Fruit fly (Drosophila melanogaster) whole organism, embryonic: ENCODE measurements around the gene T48.

Experiments used
- Adf1 ChIP-seq: fragments of 200-800 bp; sonication (Bioruptor generic); IDR thresholded peaks from 2 replicates; pipeline ENCODE4 v1.3.6; 2022; ENCODE audit warnings: missing biosample characterization, missing genetic modification characterization
- Aef1 ChIP-seq: fragments of 200-800 bp; sonication (Bioruptor generic); IDR thresholded peaks from 3 replicates; pipeline ENCODE4 v1.3.6; 2022; ENCODE audit warnings: missing biosample characterization, missing genetic modification characterization
- Antp ChIP-seq: fragments of 200-800 bp; sonication (Bioruptor generic); optimal IDR thresholded peaks from 3 replicates; lab custom pipeline; 2016; ENCODE audit warnings: missing biosample characterization, missing genetic modification characterization
- Atf-2 ChIP-seq: fragments of 200-800 bp; sonication (Bioruptor generic); optimal IDR thresholded peaks from 2 replicates; lab custom pipeline; 2016; ENCODE audit warnings: missing biosample characterization, missing genetic modification characterization
- Awh ChIP-seq: fragments of 200-800 bp; sonication (Bioruptor generic); IDR thresholded peaks from 2 replicates; pipeline ENCODE4, ENCODE4 v1.3.6; 2022; ENCODE audit warnings: missing biosample characterization, missing genetic modification characterization
- CG10321 ChIP-seq: fragments of 200-800 bp; sonication (Bioruptor generic); IDR thresholded peaks from 2 replicates; pipeline ENCODE4 v1.3.6; 2022; ENCODE audit warnings: missing biosample characterization, missing genetic modification characterization
- CG10543 ChIP-seq: fragments of 200-800 bp; sonication (Bioruptor generic); optimal IDR thresholded peaks from 3 replicates; lab custom pipeline; 2017; ENCODE audit warnings: missing biosample characterization, mild to moderate bottlenecking, missing genetic modification characterization, moderate library complexity
- CG10654 ChIP-seq: fragments of 200-800 bp; sonication (Bioruptor generic); optimal IDR thresholded peaks from 2 replicates; lab custom pipeline; 2016; ENCODE audit warnings: missing biosample characterization, missing genetic modification characterization
- CG11247 ChIP-seq: fragments of 200-800 bp; sonication (Bioruptor generic); IDR thresholded peaks from 2 replicates; pipeline ENCODE4 v1.3.6; 2022; ENCODE audit warnings: missing biosample characterization, missing genetic modification characterization
- CG12391 ChIP-seq: fragments of 200-800 bp; sonication (Bioruptor generic); optimal IDR thresholded peaks from 3 replicates; lab custom pipeline; 2018; ENCODE audit warnings: missing biosample characterization, mild to moderate bottlenecking, missing genetic modification characterization, moderate library complexity
- CG14441 ChIP-seq: fragments of 200-800 bp; sonication (Bioruptor generic); IDR thresholded peaks from 2 replicates; pipeline ENCODE4 v1.3.6; 2022; ENCODE audit warnings: missing biosample characterization, missing genetic modification characterization
- CG14860 ChIP-seq: fragments of 200-800 bp; sonication (Bioruptor generic); IDR thresholded peaks from 3 replicates; pipeline ENCODE4 v1.3.6; 2022; ENCODE audit warnings: missing biosample characterization, missing genetic modification characterization; ENCODE audit not compliant: partially characterized antibody
- CG18476 ChIP-seq: fragments of 200-800 bp; sonication (Bioruptor generic); optimal IDR thresholded peaks from 2 replicates; lab custom pipeline; 2016; ENCODE audit warnings: missing biosample characterization, mild to moderate bottlenecking, missing genetic modification characterization
- CG2120 ChIP-seq: fragments of 200-800 bp; sonication (Bioruptor generic); optimal IDR thresholded peaks from 3 replicates; lab custom pipeline; 2016; ENCODE audit warnings: missing biosample characterization, missing genetic modification characterization
- CG3065 ChIP-seq: fragments of 200-800 bp; sonication (Bioruptor generic); optimal IDR thresholded peaks from 2 replicates; lab custom pipeline; 2016; ENCODE audit warnings: missing biosample characterization, missing genetic modification characterization
- CG31365 ChIP-seq: fragments of 200-800 bp; sonication (Bioruptor generic); optimal IDR thresholded peaks from 2 replicates; lab custom pipeline; 2018; ENCODE audit warnings: missing biosample characterization, mild to moderate bottlenecking, missing genetic modification characterization
- CG3163 ChIP-seq: fragments of 200-800 bp; sonication (Bioruptor generic); optimal IDR thresholded peaks from 3 replicates; lab custom pipeline; 2016; ENCODE audit warnings: missing biosample characterization, missing genetic modification characterization
- CG33557 ChIP-seq: fragments of 200-800 bp; sonication (Bioruptor generic); optimal IDR thresholded peaks from 2 replicates; lab custom pipeline; 2019; ENCODE audit warnings: missing biosample characterization, mild to moderate bottlenecking, missing genetic modification characterization, moderate library complexity
- CG42726 ChIP-seq: fragments of 200-800 bp; sonication (Bioruptor generic); IDR thresholded peaks from 2 replicates; pipeline ENCODE4 v1.3.6; 2022; ENCODE audit warnings: missing biosample characterization, missing genetic modification characterization; ENCODE audit not compliant: partially characterized antibody
- CG6175 ChIP-seq: fragments of 200-800 bp; sonication (Bioruptor generic); IDR thresholded peaks from 3 replicates; pipeline ENCODE4 v1.3.6; 2022; ENCODE audit warnings: missing biosample characterization, missing genetic modification characterization
- CG6813 ChIP-seq: fragments of 200-800 bp; sonication (Bioruptor generic); optimal IDR thresholded peaks from 2 replicates; lab custom pipeline; 2017; ENCODE audit warnings: missing biosample characterization, missing genetic modification characterization, mild to moderate bottlenecking, moderate library complexity, missing genetic modification reagents
- CG8089 ChIP-seq: fragments of 200-800 bp; sonication (Bioruptor generic); optimal IDR thresholded peaks from 3 replicates; lab custom pipeline; 2016; ENCODE audit warnings: missing biosample characterization, missing genetic modification characterization
- CG9437 ChIP-seq: fragments of 200-800 bp; sonication (Bioruptor generic); optimal IDR thresholded peaks from 2 replicates; lab custom pipeline; 2018; ENCODE audit warnings: missing biosample characterization, mild to moderate bottlenecking, missing genetic modification characterization
- D19B ChIP-seq: fragments of 200-800 bp; sonication (Bioruptor generic); optimal IDR thresholded peaks from 2 replicates; lab custom pipeline; 2017; ENCODE audit warnings: missing biosample characterization, mild to moderate bottlenecking, missing genetic modification characterization
- Doc3 ChIP-seq: fragments of 200-800 bp; sonication (Bioruptor generic); IDR thresholded peaks from 3 replicates; pipeline ENCODE4 v1.3.6; 2022; ENCODE audit warnings: missing biosample characterization, missing genetic modification characterization; ENCODE audit not compliant: partially characterized antibody
- HLH3B ChIP-seq: fragments of 200-800 bp; sonication (Bioruptor generic); IDR thresholded peaks from 2 replicates; pipeline ENCODE4 v1.3.6; 2022; ENCODE audit warnings: missing biosample characterization, missing genetic modification characterization
- MBD-R2 ChIP-seq: fragments of 200-800 bp; sonication (Bioruptor generic); IDR thresholded peaks from 2 replicates; pipeline ENCODE4 v1.3.6; 2022; ENCODE audit warnings: missing biosample characterization, missing genetic modification characterization
- Max ChIP-seq: fragments of 200-800 bp; sonication (Bioruptor generic); optimal IDR thresholded peaks from 2 replicates; lab custom pipeline; 2016; ENCODE audit warnings: missing biosample characterization, mild to moderate bottlenecking, missing genetic modification characterization
- Mrtf ChIP-seq: fragments of 200-800 bp; sonication (Bioruptor generic); IDR thresholded peaks from 3 replicates; pipeline ENCODE4 v1.3.6; 2022; ENCODE audit warnings: missing biosample characterization, missing genetic modification characterization
- Pdp1 ChIP-seq, 2 experiments: fragments of 200-800 bp; sonication (Bioruptor generic); optimal IDR thresholded peaks; 3 replicates each; lab custom pipeline; 2016; ENCODE audit warnings: missing biosample characterization in 2 of 2, missing genetic modification characterization in 2 of 2, mild to moderate bottlenecking in 1 of 2, moderate library complexity in 1 of 2
- Side ChIP-seq: fragments of 200-800 bp; sonication (Bioruptor generic); optimal IDR thresholded peaks from 2 replicates; lab custom pipeline; 2016; ENCODE audit warnings: missing biosample characterization, missing genetic modification characterization
- amos ChIP-seq: fragments of 200-800 bp; sonication (Bioruptor generic); IDR thresholded peaks from 2 replicates; pipeline ENCODE4 v1.3.6; 2022; ENCODE audit warnings: missing biosample characterization, missing genetic modification characterization; ENCODE audit not compliant: partially characterized antibody
- bigmax ChIP-seq: fragments of 200-800 bp; sonication (Bioruptor generic); optimal IDR thresholded peaks from 2 replicates; lab custom pipeline; 2018; ENCODE audit warnings: missing biosample characterization, mild to moderate bottlenecking, missing genetic modification characterization
- chif ChIP-seq, 2 experiments: fragments of 200-800 bp; sonication (Bioruptor generic); optimal IDR thresholded peaks; 3 replicates each; lab custom pipeline; 2016; ENCODE audit warnings: missing biosample characterization in 2 of 2, missing genetic modification characterization in 2 of 2
- cwo ChIP-seq: fragments of 200-800 bp; sonication (Bioruptor generic); optimal IDR thresholded peaks from 3 replicates; lab custom pipeline; 2017; ENCODE audit warnings: missing biosample characterization, missing genetic modification characterization, mild to moderate bottlenecking, moderate library complexity, missing genetic modification reagents
- danr ChIP-seq: fragments of 200-800 bp; sonication (Bioruptor generic); IDR thresholded peaks from 2 replicates; pipeline ENCODE4 v1.3.6; 2022; ENCODE audit warnings: missing biosample characterization, missing genetic modification characterization
- fd3F ChIP-seq: fragments of 200-800 bp; sonication (Bioruptor generic); optimal IDR thresholded peaks from 2 replicates; lab custom pipeline; 2018; ENCODE audit warnings: missing biosample characterization, mild to moderate bottlenecking, missing genetic modification characterization, moderate library complexity
- gem ChIP-seq: fragments of 200-800 bp; sonication (Bioruptor generic); optimal IDR thresholded peaks from 2 replicates; lab custom pipeline; 2019; ENCODE audit warnings: missing biosample characterization, mild to moderate bottlenecking, missing genetic modification characterization, moderate library complexity
- lov ChIP-seq, 2 experiments: fragments of 200-800 bp in 1 of 2; fragments of >200 bp in 1 of 2; sonication (Bioruptor generic) in 1 of 2; IDR thresholded peaks in 1 of 2; optimal IDR thresholded peaks in 1 of 2; 2 replicates in 1 of 2; 3 replicates in 1 of 2; pipeline versions ENCODE4 v1.3.6 to Lab custom; 2017 to 2022; ENCODE audit warnings: missing biosample characterization in 1 of 2, missing genetic modification characterization in 1 of 2
- p53 ChIP-seq: fragments of 200-800 bp; sonication (Bioruptor generic); optimal IDR thresholded peaks from 2 replicates; lab custom pipeline; 2016; ENCODE audit warnings: missing biosample characterization, missing genetic modification characterization
- psq ChIP-seq: fragments of 200-800 bp; sonication (Bioruptor generic); optimal IDR thresholded peaks from 2 replicates; lab custom pipeline; 2017; ENCODE audit warnings: missing biosample characterization, missing genetic modification characterization
- ro ChIP-seq: fragments of 200-800 bp; sonication (Bioruptor generic); IDR thresholded peaks from 2 replicates; pipeline ENCODE4 v1.3.6; 2022; ENCODE audit warnings: missing biosample characterization, missing genetic modification characterization
- salm ChIP-seq: fragments of 200-800 bp; sonication (Bioruptor generic); optimal IDR thresholded peaks from 2 replicates; lab custom pipeline; 2018; ENCODE audit warnings: missing biosample characterization, mild to moderate bottlenecking, missing genetic modification characterization
- schlank ChIP-seq: fragments of 200-800 bp; sonication (Bioruptor generic); optimal IDR thresholded peaks from 2 replicates; lab custom pipeline; 2018; ENCODE audit warnings: missing biosample characterization, mild to moderate bottlenecking, missing genetic modification characterization
- sqz ChIP-seq: fragments of 200-800 bp; sonication (Bioruptor generic); optimal IDR thresholded peaks from 3 replicates; lab custom pipeline; 2018; ENCODE audit warnings: missing biosample characterization, mild to moderate bottlenecking, missing genetic modification characterization
- tap ChIP-seq: fragments of 200-800 bp; optimal IDR thresholded peaks from 3 replicates; lab custom pipeline; 2019; ENCODE audit warnings: missing biosample characterization, mild to moderate bottlenecking, missing genetic modification characterization, moderate library complexity
- tll ChIP-seq, 2 experiments: fragments of 200-800 bp in 1 of 2; fragments of >200 bp in 1 of 2; sonication (Bioruptor generic) in 1 of 2; optimal IDR thresholded peaks; 2 replicates each; lab custom pipeline; 2017 to 2019; ENCODE audit warnings: missing biosample characterization in 2 of 2, missing genetic modification characterization in 2 of 2, mild to moderate bottlenecking in 1 of 2, moderate library complexity in 1 of 2
- unc-4 ChIP-seq: fragments of 200-800 bp; sonication (Bioruptor generic); IDR thresholded peaks from 2 replicates; pipeline ENCODE4 v1.3.6; 2022; ENCODE audit warnings: missing biosample characterization, missing genetic modification characterization; ENCODE audit not compliant: partially characterized antibody
- wek ChIP-seq: fragments of 200-800 bp; sonication (Bioruptor generic); optimal IDR thresholded peaks from 3 replicates; lab custom pipeline; 2018; ENCODE audit warnings: missing biosample characterization, mild to moderate bottlenecking, missing genetic modification characterization, moderate library complexity
- zfh1 ChIP-seq: fragments of 200-800 bp; sonication (Bioruptor generic); IDR thresholded peaks from 3 replicates; pipeline ENCODE4 v1.3.6; 2022; ENCODE audit warnings: missing biosample characterization, missing genetic modification characterization

Gene T48

dm6 chr3R:26876432-26876831 is 5.1 kb upstream of the T48 start, which contains the start of gene CG5500 (continued):
- no peak for TF ChIP-seq gem (tag; lab: Kevin White, UChicago)
- TF ChIP-seq CG33557 (GFP tag; lab: Kevin White, UChicago): no peak
- no peak for TF ChIP-seq sqz (GFP tag; lab: Kevin White, UChicago)
- no peak for TF ChIP-seq tll (GFP tag; optimal IDR thresholded peaks at IDR 0.05; lab: Kevin White, UChicago)
- TF ChIP-seq psq (GFP tag; lab: Kevin White, UChicago): no peak
- no peak for TF ChIP-seq CG6813 (GFP tag; lab: Kevin White, UChicago)
- TF ChIP-seq Aef1: no peak
- no peak for TF ChIP-seq CG2120 (GFP tag; lab: Kevin White, UChicago)
- no peak for TF ChIP-seq CG14441 (GFP tag; lab: Robert Waterston, UW)
- TF ChIP-seq lov (optimal IDR thresholded peaks at IDR 0.05; lab: Kevin White, UChicago): no peak
- no peak for TF ChIP-seq lov (GFP tag; IDR thresholded peaks at IDR 0.05; lab: Robert Waterston, UW)
- peak; percentile 63 for TF ChIP-seq Doc3 (GFP tag; lab: Robert Waterston, UW)
- TF ChIP-seq CG10543 (GFP tag; lab: Kevin White, UChicago): no peak
- TF ChIP-seq Side (GFP tag; lab: Kevin White, UChicago): no peak
- TF ChIP-seq Mrtf (GFP tag; lab: Robert Waterston, UW): no peak
- no peak for TF ChIP-seq CG6175
- TF ChIP-seq chif (GFP tag; optimal IDR thresholded peaks at IDR 0.05; lab: Kevin White, UChicago): no peak
- no peak for TF ChIP-seq Antp
- no peak for TF ChIP-seq schlank
- no peak for TF ChIP-seq D19B (GFP tag; lab: Kevin White, UChicago)
- no peak for TF ChIP-seq CG9437 (GFP tag; lab: Kevin White, UChicago)
- TF ChIP-seq MBD-R2 (GFP tag; lab: Robert Waterston, UW): peak; percentile 69
- TF ChIP-seq danr: no peak
- no peak for TF ChIP-seq p53 (GFP tag; lab: Kevin White, UChicago)
- TF ChIP-seq tap: no peak
- TF ChIP-seq Max (GFP tag; lab: Kevin White, UChicago): no peak
- TF ChIP-seq CG10321 (GFP tag; lab: Robert Waterston, UW): no peak
- no peak for TF ChIP-seq CG3163 (GFP tag; lab: Kevin White, UChicago)

dm6 chr3R:26876851-26877250 is 4.7 kb upstream of the T48 start:
- TF ChIP-seq CG10654 (GFP tag; lab: Kevin White, UChicago) (no peak), unc-4 (GFP tag; lab: Robert Waterston, UW) (no peak; the same call in 1 of the 2 replicates), CG12391 (no peak), Atf-2 (no peak), CG18476 (GFP tag; lab: Kevin White, UChicago) (no peak), CG11247 (no peak), ro (GFP tag; lab: Robert Waterston, UW) (0 out of 2 replicates have a peak, but pooled peaks have one; percentile 13), Mrtf (GFP tag; lab: Robert Waterston, UW) (no peak), CG3065 (GFP tag; lab: Kevin White, UChicago) (peak; percentile 80), HLH3B (no peak), wek (GFP tag; lab: Kevin White, UChicago) (no peak), fd3F (GFP tag; lab: Kevin White, UChicago) (no peak), bigmax (no peak), CG31365 (tag; lab: Kevin White, UChicago) (no peak), CG8089 (no peak), cwo (GFP tag; lab: Kevin White, UChicago) (no peak), CG14860 (GFP tag; lab: Robert Waterston, UW) (no peak), Awh (GFP tag; lab: Robert Waterston, UW) (0 out of 2 replicates have a peak, but pooled peaks have one; percentile 46), amos (no peak), zfh1 (GFP tag; lab: Robert Waterston, UW) (0 out of 3 replicates have a peak, but pooled peaks have one; percentile 11), Pdp1 (GFP tag; optimal IDR thresholded peaks at IDR 0.05; lab: Kevin White, UChicago) (no peak), salm (tag; lab: Kevin White, UChicago) (no peak), CG42726 (GFP tag; lab: Robert Waterston, UW) (0 out of 2 replicates have a peak, but pooled peaks have one; percentile 7), Adf1 (GFP tag; lab: Robert Waterston, UW) (peak; percentile 62; the same call in 1 of the 2 replicates)
